Worm (Caenorhabditis elegans) whole organism, late embryonic: ENCODE results near the gene gnrr-2.

Source experiments
- C08G9.2 ChIP-seq: sonication (generic microtip); optimal IDR thresholded peaks from 2 replicates; lab custom pipeline; 2016; ENCODE audit warnings: mild to moderate bottlenecking, missing genetic modification characterization, moderate library complexity, missing compliant biosample characterization
- C38D4.7 ChIP-seq: fragments of 200-800 bp; sonication (Bioruptor generic); optimal IDR thresholded peaks from 2 replicates; lab custom pipeline; 2018; ENCODE audit warnings: mild to moderate bottlenecking, missing genetic modification characterization, moderate library complexity, missing compliant biosample characterization
- F13H6.1 ChIP-seq: sonication (generic microtip); optimal IDR thresholded peaks from 2 replicates; lab custom pipeline; 2016; ENCODE audit warnings: missing genetic modification characterization, missing compliant biosample characterization
- K02D7.2 ChIP-seq: sonication (generic microtip); optimal IDR thresholded peaks from 2 replicates; lab custom pipeline; 2017; ENCODE audit warnings: mild to moderate bottlenecking, missing genetic modification characterization, missing compliant biosample characterization
- K09A11.1 ChIP-seq: sonication (generic microtip); optimal IDR thresholded peaks from 2 replicates; lab custom pipeline; 2017; ENCODE audit warnings: antibody characterized with exemption, mild to moderate bottlenecking, missing genetic modification characterization, missing compliant biosample characterization; ENCODE audit not compliant: insufficient read depth
- Y22D7AL.16 ChIP-seq: sonication (generic microtip); optimal IDR thresholded peaks from 2 replicates; lab custom pipeline; 2016; ENCODE audit warnings: missing genetic modification characterization, missing compliant biosample characterization
- ceh-14 ChIP-seq: sonication (generic microtip); optimal IDR thresholded peaks from 2 replicates; lab custom pipeline; 2016; ENCODE audit warnings: missing genotype, missing genetic modification characterization, missing compliant biosample characterization
- ceh-2 ChIP-seq: sonication (generic microtip); optimal IDR thresholded peaks from 2 replicates; lab custom pipeline; 2016; ENCODE audit warnings: missing genotype, missing genetic modification characterization, missing compliant biosample characterization
- ceh-31 ChIP-seq: sonication (generic microtip); optimal IDR thresholded peaks from 2 replicates; lab custom pipeline; 2016; ENCODE audit warnings: missing genetic modification characterization, missing compliant biosample characterization
- ceh-34 ChIP-seq: sonication (generic microtip); optimal IDR thresholded peaks from 2 replicates; lab custom pipeline; 2016; ENCODE audit warnings: mild to moderate bottlenecking, missing genetic modification characterization, missing compliant biosample characterization
- ceh-9 ChIP-seq: sonication (generic microtip); optimal IDR thresholded peaks from 2 replicates; lab custom pipeline; 2016; ENCODE audit warnings: mild to moderate bottlenecking, missing genetic modification characterization, inconsistent platforms, missing compliant biosample characterization
- che-1 ChIP-seq: sonication (generic microtip); optimal IDR thresholded peaks from 2 replicates; lab custom pipeline; 2016; ENCODE audit warnings: mild to moderate bottlenecking, missing genetic modification characterization, missing compliant biosample characterization
- dmd-4 ChIP-seq: sonication (generic microtip); optimal IDR thresholded peaks from 2 replicates; lab custom pipeline; 2016; ENCODE audit warnings: borderline replicate concordance, missing genetic modification characterization, missing compliant biosample characterization
- fax-1 ChIP-seq: sonication (generic microtip); optimal IDR thresholded peaks from 2 replicates; lab custom pipeline; 2016; ENCODE audit warnings: missing genotype, missing genetic modification characterization, missing compliant biosample characterization
- fkh-10 ChIP-seq: fragments of 150-350 bp; optimal IDR thresholded peaks from 2 replicates; lab custom pipeline; 2014; ENCODE audit warnings: missing biosample characterization, missing genetic modification reagents, missing genetic modification characterization
- fkh-6 ChIP-seq: sonication (generic microtip); optimal IDR thresholded peaks from 2 replicates; lab custom pipeline; 2016; ENCODE audit warnings: missing genetic modification characterization, missing compliant biosample characterization
- hlh-13 ChIP-seq: fragments of 200-800 bp; sonication (Bioruptor generic); optimal IDR thresholded peaks from 2 replicates; lab custom pipeline; 2018; ENCODE audit warnings: mild to moderate bottlenecking, missing genetic modification characterization, missing compliant biosample characterization
- hlh-15 ChIP-seq: sonication (generic microtip); optimal IDR thresholded peaks from 2 replicates; lab custom pipeline; 2016; ENCODE audit warnings: missing genetic modification characterization, missing compliant biosample characterization
- hlh-8 ChIP-seq: sonication (generic microtip); optimal IDR thresholded peaks from 2 replicates; lab custom pipeline; 2016; ENCODE audit warnings: missing genotype, missing genetic modification characterization, missing compliant biosample characterization
- lim-6 ChIP-seq: sonication (generic microtip); optimal IDR thresholded peaks from 2 replicates; lab custom pipeline; 2016; ENCODE audit warnings: missing genetic modification characterization, missing compliant biosample characterization
- lin-11 ChIP-seq: fragments of 200-800 bp; sonication (Bioruptor generic); optimal IDR thresholded peaks from 2 replicates; lab custom pipeline; 2018; ENCODE audit warnings: mild to moderate bottlenecking, missing genetic modification characterization, missing compliant biosample characterization
- mec-3 ChIP-seq: sonication (generic microtip); optimal IDR thresholded peaks from 2 replicates; lab custom pipeline; 2016; ENCODE audit warnings: borderline replicate concordance, missing genetic modification characterization, missing compliant biosample characterization
- nfya-1 ChIP-seq: sonication (generic microtip); optimal IDR thresholded peaks from 2 replicates; lab custom pipeline; 2017; ENCODE audit warnings: missing genetic modification characterization, mild to moderate bottlenecking, missing compliant biosample characterization, antibody characterized with exemption, moderate library complexity
- nhr-232 ChIP-seq: sonication (generic microtip); optimal IDR thresholded peaks from 2 replicates; lab custom pipeline; 2016; ENCODE audit warnings: missing genetic modification characterization, missing compliant biosample characterization
- pat-9 ChIP-seq: fragments of 200-800 bp; sonication (Bioruptor generic); optimal IDR thresholded peaks from 2 replicates; lab custom pipeline; 2018; ENCODE audit warnings: mild to moderate bottlenecking, missing genetic modification characterization, moderate library complexity, missing compliant biosample characterization
- pha-2 ChIP-seq: sonication (generic microtip); optimal IDR thresholded peaks from 2 replicates; lab custom pipeline; 2017; ENCODE audit warnings: mild to moderate bottlenecking, missing genetic modification characterization, missing compliant biosample characterization
- pqm-1 ChIP-seq: sonication (generic microtip); optimal IDR thresholded peaks from 2 replicates; lab custom pipeline; 2016; ENCODE audit warnings: missing genetic modification characterization, missing compliant biosample characterization
- pros-1 ChIP-seq: fragments of 150-350 bp; optimal IDR thresholded peaks from 2 replicates; lab custom pipeline; 2014; ENCODE audit warnings: missing biosample characterization, missing genetic modification reagents, missing genetic modification characterization
- ref-2 ChIP-seq: sonication (generic microtip); optimal IDR thresholded peaks from 2 replicates; lab custom pipeline; 2016; ENCODE audit warnings: missing genetic modification characterization, missing compliant biosample characterization
- rnt-1 ChIP-seq: sonication (generic microtip); optimal IDR thresholded peaks from 2 replicates; lab custom pipeline; 2016; ENCODE audit warnings: missing genetic modification characterization, missing compliant biosample characterization
- sox-2 ChIP-seq: fragments of 200-800 bp; sonication (Bioruptor generic); IDR thresholded peaks from 2 replicates; pipeline ENCODE4 v1.3.6; 2022; ENCODE audit warnings: missing genetic modification reagents, missing genetic modification characterization, missing compliant biosample characterization
- tbx-2 ChIP-seq: sonication (generic microtip); optimal IDR thresholded peaks from 2 replicates; lab custom pipeline; 2016; ENCODE audit warnings: missing genetic modification characterization, missing compliant biosample characterization
- tbx-7 ChIP-seq: sonication (generic microtip); optimal IDR thresholded peaks from 2 replicates; lab custom pipeline; 2016; ENCODE audit warnings: missing genotype, missing genetic modification characterization, missing compliant biosample characterization
- ttx-3 ChIP-seq: sonication (generic microtip); optimal IDR thresholded peaks from 2 replicates; lab custom pipeline; 2016; ENCODE audit warnings: missing genetic modification reagents, missing genetic modification characterization, missing compliant biosample characterization
- unc-3 ChIP-seq, 2 experiments: fragments of 200-800 bp in 1 of 2; sonication (Bioruptor generic) in 1 of 2; sonication (generic microtip) in 1 of 2; conservative IDR thresholded peaks in 1 of 2; optimal IDR thresholded peaks in 1 of 2; 2 replicates each; pipeline versions ENCODE4 v1.3.6 to Lab custom; 2016 to 2022; ENCODE audit warnings: missing compliant biosample characterization in 2 of 2, missing genetic modification characterization in 2 of 2, missing genetic modification reagents in 1 of 2
- unc-42 ChIP-seq: sonication (generic microtip); optimal IDR thresholded peaks from 2 replicates; lab custom pipeline; 2016; ENCODE audit warnings: missing genotype, missing genetic modification characterization, missing compliant biosample characterization
- unc-86 ChIP-seq: sonication (generic microtip); optimal IDR thresholded peaks from 2 replicates; lab custom pipeline; 2016; ENCODE audit warnings: missing genetic modification characterization, missing compliant biosample characterization
- zip-5 ChIP-seq: sonication (generic microtip); optimal IDR thresholded peaks from 2 replicates; lab custom pipeline; 2016; ENCODE audit warnings: missing genetic modification characterization, missing compliant biosample characterization

gnrr-2 gene

ce11 chrV:14439236-14439635 is 30.4 kb downstream of the gnrr-2 start:
- TF ChIP-seq K02D7.2 (tag; lab: Kevin White, UChicago) (no peak), tbx-7 (tag; lab: Kevin White, UChicago) (no peak), pqm-1 (tag; lab: Kevin White, UChicago) (no peak), F13H6.1 (tag; lab: Kevin White, UChicago) (no peak), unc-86 (tag; lab: Kevin White, UChicago) (no peak), hlh-15 (tag; lab: Kevin White, UChicago) (no peak), Y22D7AL.16 (tag; lab: Kevin White, UChicago) (no peak), ceh-9 (no peak), C38D4.7 (GFP tag; lab: Kevin White, UChicago) (no peak), sox-2 (GFP tag; lab: Robert Waterston, UW) (no peak), unc-3 (GFP tag; conservative IDR thresholded peaks at IDR 0.05; lab: Robert Waterston, UW) (no peak), unc-3 (tag; optimal IDR thresholded peaks at IDR 0.05; lab: Kevin White, UChicago) (no peak), hlh-8 (tag; lab: Kevin White, UChicago) (no peak), mec-3 (no peak), ceh-31 (tag; lab: Kevin White, UChicago) (no peak), lin-11 (tag; lab: Kevin White, UChicago) (no peak), fkh-6 (tag; lab: Kevin White, UChicago) (no peak), pha-2 (tag; lab: Kevin White, UChicago) (no peak), K09A11.1 (tag; lab: Kevin White, UChicago) (no peak), dmd-4 (tag; lab: Kevin White, UChicago) (no peak)

ce11 chrV:14440841-14441240 is 32.0 kb downstream of the gnrr-2 start, which contains the start of gene F23B12.4:
TSS of gene F23B12.4 (plus strand) at chrV:14441141.
- TF ChIP-seq pqm-1 (tag; lab: Kevin White, UChicago) (no peak), nhr-232 (tag; lab: Kevin White, UChicago) (no peak), hlh-15 (tag; lab: Kevin White, UChicago) (no peak), pat-9 (no peak), ttx-3 (tag; lab: Kevin White, UChicago) (no peak), fkh-10 (GFP tag; lab: Kevin White, UChicago) (no peak)

- TF ChIP-seq tbx-7 (tag; lab: Kevin White, UChicago), result peak; percentile 25
- TF ChIP-seq dmd-4 (tag; lab: Kevin White, UChicago), result peak; percentile 34
- peak; percentile 50 for TF ChIP-seq lim-6 (tag; lab: Kevin White, UChicago)
- TF ChIP-seq rnt-1, result peak; percentile 14
- peak; percentile 50 for TF ChIP-seq ceh-14 (tag; lab: Kevin White, UChicago)
- peak; percentile 72 for TF ChIP-seq tbx-2 (tag; lab: Kevin White, UChicago)
- TF ChIP-seq ceh-31 (tag; lab: Kevin White, UChicago), result peak; percentile 83
- TF ChIP-seq C08G9.2 (tag; lab: Kevin White, UChicago), result peak; percentile 68
- peak; percentile 23 for TF ChIP-seq zip-5 (tag; lab: Kevin White, UChicago)
- TF ChIP-seq ceh-2 (tag; lab: Kevin White, UChicago), result peak; percentile 45
- TF ChIP-seq fax-1 (tag; lab: Kevin White, UChicago), result peak; percentile 25
- TF ChIP-seq, all 69 proteins: peak for 11; not testable (repeated sequence) for 58
Measured at ce11 chrV:14443471-14444015, 34.7 kb downstream of the gnrr-2 start.

- TF ChIP-seq ref-2 (tag; lab: Kevin White, UChicago) (no peak), nfya-1 (tag; lab: Kevin White, UChicago) (no peak), tbx-2 (tag; lab: Kevin White, UChicago) (no peak), ceh-34 (tag; lab: Kevin White, UChicago) (no peak), pros-1 (tag; lab: Kevin White, UChicago) (no peak), che-1 (no peak), unc-42 (tag; lab: Kevin White, UChicago) (no peak), lin-11 (tag; lab: Kevin White, UChicago) (no peak), sox-2 (GFP tag; lab: Robert Waterston, UW) (no peak), hlh-13 (GFP tag; lab: Kevin White, UChicago) (no peak), ceh-14 (tag; lab: Kevin White, UChicago) (no peak), unc-86 (tag; lab: Kevin White, UChicago) (no peak), ttx-3 (tag; lab: Kevin White, UChicago) (no peak)
Measured at ce11 chrV:14446453-14446852, 37.6 kb downstream of the gnrr-2 start.
